Fruit fly (Drosophila melanogaster) whole organism, pupa: ENCODE data around the gene fh.

Experiments used
- CG10348 ChIP-seq: fragments of 200-800 bp; sonication (Bioruptor generic); IDR thresholded peaks from 2 replicates; pipeline ENCODE4 v1.3.6; 2022; ENCODE audit warnings: missing biosample characterization, missing genetic modification characterization
- CG12605 ChIP-seq: fragments of 200-800 bp; sonication (Bioruptor generic); IDR thresholded peaks from 2 replicates; pipeline ENCODE4 v1.3.6; 2022; ENCODE audit warnings: missing biosample characterization, missing genetic modification characterization
- CG13204 ChIP-seq: fragments of 200-800 bp; sonication (Bioruptor generic); optimal IDR thresholded peaks from 2 replicates; lab custom pipeline; 2018; ENCODE audit warnings: missing biosample characterization, mild to moderate bottlenecking, missing genetic modification characterization, moderate library complexity
- CG14655 ChIP-seq: fragments of 200-800 bp; sonication (Bioruptor generic); optimal IDR thresholded peaks from 3 replicates; lab custom pipeline; 2017; ENCODE audit warnings: mild to moderate bottlenecking, missing biosample characterization, missing genetic modification reagents, missing genetic modification characterization
- CG15710 ChIP-seq: fragments of 200-800 bp; sonication (Bioruptor generic); optimal IDR thresholded peaks from 2 replicates; lab custom pipeline; 2018; ENCODE audit warnings: missing biosample characterization, mild to moderate bottlenecking, missing genetic modification characterization, moderate library complexity
- CG17806 ChIP-seq: fragments of 200-800 bp; sonication (Bioruptor generic); optimal IDR thresholded peaks from 2 replicates; lab custom pipeline; 2018; ENCODE audit warnings: missing biosample characterization, mild to moderate bottlenecking, missing genetic modification characterization, moderate library complexity
- CG32121 ChIP-seq: fragments of 200-800 bp; sonication (Bioruptor generic); IDR thresholded peaks from 2 replicates; pipeline ENCODE4 v1.3.6; 2022; ENCODE audit warnings: missing biosample characterization, missing genetic modification characterization
- CG34367 ChIP-seq: fragments of 200-800 bp; sonication (Bioruptor generic); optimal IDR thresholded peaks from 2 replicates; lab custom pipeline; 2018; ENCODE audit warnings: missing biosample characterization, mild to moderate bottlenecking, missing genetic modification characterization
- CG4496 ChIP-seq: fragments of 200-800 bp; sonication (Bioruptor generic); IDR thresholded peaks from 3 replicates; pipeline ENCODE4 v1.3.6; 2022; ENCODE audit warnings: missing biosample characterization, missing genetic modification characterization
- CG8159 ChIP-seq: fragments of 200-800 bp; sonication (Bioruptor generic); optimal IDR thresholded peaks from 3 replicates; lab custom pipeline; 2018; ENCODE audit warnings: missing biosample characterization, mild to moderate bottlenecking, missing genetic modification characterization, moderate library complexity
- CG8301 ChIP-seq: fragments of 200-800 bp; sonication (Bioruptor generic); optimal IDR thresholded peaks from 2 replicates; lab custom pipeline; 2018; ENCODE audit warnings: missing biosample characterization, mild to moderate bottlenecking, missing genetic modification characterization
- CG9948 ChIP-seq: fragments of 200-800 bp; sonication (Bioruptor generic); optimal IDR thresholded peaks from 2 replicates; lab custom pipeline; 2018; ENCODE audit warnings: missing biosample characterization, mild to moderate bottlenecking, missing genetic modification characterization, moderate library complexity
- D1 ChIP-seq: fragments of 200-800 bp; sonication (Bioruptor generic); optimal IDR thresholded peaks from 2 replicates; lab custom pipeline; 2018; ENCODE audit warnings: missing biosample characterization, mild to moderate bottlenecking, missing genetic modification characterization, moderate library complexity
- EcR ChIP-seq: fragments of 200-800 bp; sonication (Bioruptor generic); optimal IDR thresholded peaks from 3 replicates; lab custom pipeline; 2019; ENCODE audit warnings: missing biosample characterization, missing genetic modification characterization, mild to moderate bottlenecking, moderate library complexity, missing genetic modification reagents
- Ets98B ChIP-seq: fragments of 200-800 bp; sonication (Bioruptor generic); IDR thresholded peaks from 2 replicates; pipeline ENCODE4 v1.3.6; 2022; ENCODE audit warnings: missing biosample characterization, missing genetic modification characterization
- Pif1A ChIP-seq: fragments of 200-800 bp; sonication (Bioruptor generic); optimal IDR thresholded peaks from 3 replicates; lab custom pipeline; 2016; ENCODE audit warnings: missing biosample characterization, missing genetic modification characterization
- Pif1B ChIP-seq: fragments of 200-800 bp; sonication (Bioruptor generic); optimal IDR thresholded peaks from 3 replicates; lab custom pipeline; 2016; ENCODE audit warnings: missing biosample characterization, missing genetic modification characterization
- Snoo ChIP-seq: fragments of 200-800 bp; sonication (Bioruptor generic); optimal IDR thresholded peaks from 3 replicates; lab custom pipeline; 2017; ENCODE audit warnings: missing biosample characterization, mild to moderate bottlenecking, missing genetic modification characterization, inconsistent platforms
- fd96Ca ChIP-seq: fragments of 200-800 bp; sonication (Bioruptor generic); IDR thresholded peaks from 3 replicates; pipeline ENCODE4 v1.3.6; 2022; ENCODE audit warnings: missing biosample characterization, missing genetic modification characterization
- gl ChIP-seq: fragments of 200-800 bp; sonication (Bioruptor generic); optimal IDR thresholded peaks from 2 replicates; lab custom pipeline; 2018; ENCODE audit warnings: missing biosample characterization, mild to moderate bottlenecking, missing genetic modification characterization
- rn ChIP-seq: fragments of 200-800 bp; sonication (Bioruptor generic); IDR thresholded peaks from 2 replicates; pipeline ENCODE4 v1.3.6; 2022; ENCODE audit warnings: missing biosample characterization, missing genetic modification characterization

fh gene

dm6 chrX:9155134-9155533 lies 6.3 kb upstream of the fh start:
- TF ChIP-seq Pif1A (GFP tag; lab: Kevin White, UChicago) = peak; percentile 48
- peak; percentile 82 for TF ChIP-seq CG15710 (tag; lab: Kevin White, UChicago)
- TF ChIP-seq CG34367 (tag; lab: Kevin White, UChicago) = peak; percentile 48
- no peak for TF ChIP-seq rn (GFP tag; lab: Robert Waterston, UW)
- peak; percentile 53; the same call in 1 of the 2 replicates for TF ChIP-seq CG32121 (GFP tag; lab: Robert Waterston, UW)
- no peak for TF ChIP-seq CG13204 (GFP tag; lab: Kevin White, UChicago)
- TF ChIP-seq fd96Ca (GFP tag; lab: Robert Waterston, UW) = no peak
- peak; percentile 57 for TF ChIP-seq Snoo (tag; lab: Kevin White, UChicago)
- peak; percentile 54; the same call in 2 of the 3 replicates for TF ChIP-seq CG4496 (GFP tag; lab: Robert Waterston, UW)
- no peak for TF ChIP-seq CG10348 (GFP tag; lab: Robert Waterston, UW)
- peak; percentile 82 for TF ChIP-seq CG14655 (GFP tag; lab: Kevin White, UChicago)
- peak; percentile 23; the same call in 1 of the 2 replicates for TF ChIP-seq Ets98B (GFP tag; lab: Robert Waterston, UW)
- TF ChIP-seq EcR (GFP tag; lab: Kevin White, UChicago) = no peak
- TF ChIP-seq CG8301 (tag; lab: Kevin White, UChicago) = peak; percentile 80
- TF ChIP-seq CG8159 (tag; lab: Kevin White, UChicago) = peak; percentile 86
- peak; percentile 68 for TF ChIP-seq D1 (tag; lab: Kevin White, UChicago)
- peak; percentile 31 for TF ChIP-seq Pif1B (GFP tag; lab: Kevin White, UChicago)
- no peak for TF ChIP-seq CG12605 (GFP tag; lab: Robert Waterston, UW)
- TF ChIP-seq CG9948 (tag; lab: Kevin White, UChicago) = peak; percentile 78
- TF ChIP-seq gl = peak; percentile 24
- peak; percentile 79 for TF ChIP-seq CG17806 (tag; lab: Kevin White, UChicago)

dm6 chrX:9152127-9152598 lies 3.3 kb upstream of the fh start:
- TF ChIP-seq CG15710 (tag; lab: Kevin White, UChicago) (no peak), Pif1B (GFP tag; lab: Kevin White, UChicago) (no peak), rn (GFP tag; lab: Robert Waterston, UW) (no peak; the same call in 1 of the 2 replicates), CG13204 (GFP tag; lab: Kevin White, UChicago) (peak; percentile 33), CG4496 (GFP tag; lab: Robert Waterston, UW) (peak; percentile 69; the same call in 2 of the 3 replicates), fd96Ca (GFP tag; lab: Robert Waterston, UW) (peak; percentile 70; the same call in 1 of the 3 replicates), D1 (tag; lab: Kevin White, UChicago) (no peak), CG9948 (tag; lab: Kevin White, UChicago) (no peak), gl (no peak), CG17806 (tag; lab: Kevin White, UChicago) (no peak), Ets98B (GFP tag; lab: Robert Waterston, UW) (peak; percentile 70), CG8159 (tag; lab: Kevin White, UChicago) (peak; percentile 43), Snoo (tag; lab: Kevin White, UChicago) (no peak), CG8301 (tag; lab: Kevin White, UChicago) (peak; percentile 9), CG10348 (GFP tag; lab: Robert Waterston, UW) (no peak), CG12605 (GFP tag; lab: Robert Waterston, UW) (peak; percentile 71), CG34367 (tag; lab: Kevin White, UChicago) (peak; percentile 8), EcR (GFP tag; lab: Kevin White, UChicago) (peak; percentile 8), CG14655 (GFP tag; lab: Kevin White, UChicago) (no peak), Pif1A (GFP tag; lab: Kevin White, UChicago) (no peak), CG32121 (GFP tag; lab: Robert Waterston, UW) (peak; percentile 74)

- no peak for TF ChIP-seq Pif1A (GFP tag; lab: Kevin White, UChicago)
- no peak for TF ChIP-seq CG15710 (tag; lab: Kevin White, UChicago)
- TF ChIP-seq fd96Ca (GFP tag; lab: Robert Waterston, UW) = no peak
- no peak for TF ChIP-seq CG34367 (tag; lab: Kevin White, UChicago)
- TF ChIP-seq, all 21 proteins: peak for 0
Observed at dm6 chrX:9142224-9142802, 6.6 kb downstream of the fh start, which contains the start of gene CG7065. CG7065 (plus strand) TSS chrX:9142493.

dm6 chrX:9141219-9141618 lies 7.7 kb downstream of the fh start:
- peak; percentile 69 for TF ChIP-seq CG12605 (GFP tag; lab: Robert Waterston, UW)
- no peak for TF ChIP-seq Pif1B (GFP tag; lab: Kevin White, UChicago)
- peak; percentile 62 for TF ChIP-seq gl
- TF ChIP-seq Pif1A (GFP tag; lab: Kevin White, UChicago) = no peak
- TF ChIP-seq CG17806 (tag; lab: Kevin White, UChicago) = peak; percentile 64
- peak; percentile 68 for TF ChIP-seq CG8301 (tag; lab: Kevin White, UChicago)
- TF ChIP-seq CG15710 (tag; lab: Kevin White, UChicago) = peak; percentile 82
- peak; percentile 70 for TF ChIP-seq rn (GFP tag; lab: Robert Waterston, UW)
- TF ChIP-seq CG13204 (GFP tag; lab: Kevin White, UChicago) = no peak
- peak; percentile 88 for TF ChIP-seq Ets98B (GFP tag; lab: Robert Waterston, UW)
- TF ChIP-seq CG10348 (GFP tag; lab: Robert Waterston, UW) = no peak
- no peak for TF ChIP-seq CG14655 (GFP tag; lab: Kevin White, UChicago)
- TF ChIP-seq CG9948 (tag; lab: Kevin White, UChicago) = peak; percentile 66
- TF ChIP-seq EcR (GFP tag; lab: Kevin White, UChicago) = no peak
- TF ChIP-seq fd96Ca (GFP tag; lab: Robert Waterston, UW) = peak; percentile 91
- peak; percentile 70 for TF ChIP-seq CG34367 (tag; lab: Kevin White, UChicago)
- TF ChIP-seq D1 (tag; lab: Kevin White, UChicago) = peak; percentile 36
- TF ChIP-seq CG32121 (GFP tag; lab: Robert Waterston, UW) = peak; percentile 72
- peak; percentile 80 for TF ChIP-seq CG8159 (tag; lab: Kevin White, UChicago)
- peak; percentile 91 for TF ChIP-seq CG4496 (GFP tag; lab: Robert Waterston, UW)
- peak; percentile 54 for TF ChIP-seq Snoo (tag; lab: Kevin White, UChicago)
